Worm (Caenorhabditis elegans) whole organism, L3 larva: ENCODE measurements around the gene R11G1.2.

Experiments
- R02D3.7 ChIP-seq: fragments of 150-350 bp; optimal IDR thresholded peaks from 2 replicates; lab custom pipeline; 2014; ENCODE audit warnings: missing biosample characterization, missing genetic modification characterization
- ZK546.5 ChIP-seq: sonication (generic microtip); optimal IDR thresholded peaks from 2 replicates; lab custom pipeline; 2017; ENCODE audit warnings: missing biosample characterization, missing genetic modification characterization
- aly-2 ChIP-seq: fragments of 150-350 bp; optimal IDR thresholded peaks from 2 replicates; lab custom pipeline; 2014; ENCODE audit warnings: missing biosample characterization, missing genetic modification characterization
- ceh-16 ChIP-seq: sonication (generic microtip); optimal IDR thresholded peaks from 2 replicates; lab custom pipeline; 2017; ENCODE audit warnings: missing biosample characterization, missing genetic modification characterization
- ceh-28 ChIP-seq: fragments of 150-350 bp; optimal IDR thresholded peaks from 2 replicates; lab custom pipeline; 2014; ENCODE audit warnings: missing biosample characterization, missing genetic modification reagents, missing genetic modification characterization
- ceh-82 ChIP-seq: fragments of 150-350 bp; optimal IDR thresholded peaks from 2 replicates; lab custom pipeline; 2014; ENCODE audit warnings: missing biosample characterization, missing genetic modification characterization
- ceh-9 ChIP-seq: sonication (generic microtip); optimal IDR thresholded peaks from 2 replicates; lab custom pipeline; 2018; ENCODE audit warnings: missing biosample characterization, missing genetic modification characterization
- egl-27 ChIP-seq: sonication (generic microtip); optimal IDR thresholded peaks from 4 replicates; lab custom pipeline; 2017; ENCODE audit warnings: missing biosample characterization, missing genetic modification reagents, missing genetic modification characterization
- egl-5 ChIP-seq: fragments of 150-350 bp; optimal IDR thresholded peaks from 2 replicates; lab custom pipeline; 2017; ENCODE audit warnings: missing biosample characterization, missing genetic modification reagents, missing genetic modification characterization, inconsistent platforms
- elt-1 ChIP-seq: fragments of 150-350 bp; optimal IDR thresholded peaks from 2 replicates; lab custom pipeline; 2014; ENCODE audit warnings: missing biosample characterization, missing genetic modification characterization
- elt-2 ChIP-seq: sonication (generic microtip); optimal IDR thresholded peaks from 2 replicates; lab custom pipeline; 2016; ENCODE audit warnings: missing genetic modification reagents, mild to moderate bottlenecking, missing genetic modification characterization, missing compliant biosample characterization
- eor-1 ChIP-seq, 2 experiments: fragments of 150-350 bp; optimal IDR thresholded peaks; 2 replicates each; lab custom pipeline; 2014 to 2018; ENCODE audit warnings: missing biosample characterization in 2 of 2, missing genetic modification characterization in 2 of 2
- fkh-10 ChIP-seq: sonication (generic microtip); optimal IDR thresholded peaks from 2 replicates; lab custom pipeline; 2017; ENCODE audit warnings: missing biosample characterization, missing genetic modification reagents, missing genetic modification characterization
- fkh-2 ChIP-seq: fragments of 150-350 bp; optimal IDR thresholded peaks from 2 replicates; lab custom pipeline; 2014; ENCODE audit warnings: missing biosample characterization, missing genetic modification reagents, missing genetic modification characterization
- hmg-11 ChIP-seq: sonication (generic microtip); optimal IDR thresholded peaks from 2 replicates; lab custom pipeline; 2016; ENCODE audit warnings: missing genetic modification characterization, missing compliant biosample characterization
- jun-1 ChIP-seq: fragments of 150-350 bp; optimal IDR thresholded peaks from 2 replicates; lab custom pipeline; 2014; ENCODE audit warnings: missing biosample characterization, missing genetic modification reagents, missing genetic modification characterization
- lin-15B ChIP-seq: fragments of 150-350 bp; optimal IDR thresholded peaks from 2 replicates; lab custom pipeline; 2014; ENCODE audit warnings: missing biosample characterization, missing genetic modification characterization
- lin-39 ChIP-seq: fragments of 150-350 bp; optimal IDR thresholded peaks from 2 replicates; lab custom pipeline; 2018; ENCODE audit warnings: missing biosample characterization, missing genetic modification reagents, missing genetic modification characterization
- lsy-12 ChIP-seq: sonication (generic microtip); optimal IDR thresholded peaks from 2 replicates; lab custom pipeline; 2016; ENCODE audit warnings: mild to moderate bottlenecking, missing genetic modification characterization, missing compliant biosample characterization
- mdl-1 ChIP-seq: fragments of 150-350 bp; optimal IDR thresholded peaks from 2 replicates; lab custom pipeline; 2014; ENCODE audit warnings: missing biosample characterization, missing genetic modification characterization
- mml-1 ChIP-seq: fragments of 150-350 bp; sonication (generic microtip); optimal IDR thresholded peaks from 3 replicates; lab custom pipeline; 2014; ENCODE audit warnings: missing biosample characterization, missing genetic modification characterization
- nfya-1 ChIP-seq: sonication (generic microtip); optimal IDR thresholded peaks from 2 replicates; lab custom pipeline; 2017; ENCODE audit warnings: missing genetic modification characterization, mild to moderate bottlenecking, missing compliant biosample characterization, antibody characterized with exemption, moderate library complexity; ENCODE audit not compliant: insufficient read depth
- nhr-12 ChIP-seq: fragments of 150-350 bp; optimal IDR thresholded peaks from 2 replicates; lab custom pipeline; 2014; ENCODE audit warnings: missing biosample characterization, missing genetic modification characterization
- nhr-23 ChIP-seq: fragments of 150-350 bp; optimal IDR thresholded peaks from 2 replicates; lab custom pipeline; 2014; ENCODE audit warnings: missing biosample characterization, missing genetic modification reagents, missing genetic modification characterization
- nhr-237 ChIP-seq: fragments of 150-350 bp; optimal IDR thresholded peaks from 2 replicates; lab custom pipeline; 2014; ENCODE audit warnings: missing biosample characterization, missing genetic modification characterization
- nhr-25 ChIP-seq: sonication (generic microtip); optimal IDR thresholded peaks from 2 replicates; lab custom pipeline; 2017; ENCODE audit warnings: missing biosample characterization, missing genetic modification characterization
- nhr-43 ChIP-seq: sonication (generic microtip); optimal IDR thresholded peaks from 2 replicates; lab custom pipeline; 2016; ENCODE audit warnings: mild to moderate bottlenecking, missing genetic modification characterization, missing compliant biosample characterization; ENCODE audit not compliant: poor library complexity, severe bottlenecking
- nhr-67 ChIP-seq: fragments of 150-350 bp; optimal IDR thresholded peaks from 2 replicates; lab custom pipeline; 2014; ENCODE audit warnings: missing biosample characterization, missing genetic modification characterization
- nhr-77 ChIP-seq: fragments of 150-350 bp; optimal IDR thresholded peaks from 2 replicates; lab custom pipeline; 2014; ENCODE audit warnings: missing biosample characterization, missing genetic modification characterization
- pha-4 ChIP-seq: fragments of 150-350 bp; optimal IDR thresholded peaks from 2 replicates; lab custom pipeline; 2014; ENCODE audit warnings: missing biosample characterization, missing genetic modification reagents, missing genetic modification characterization
- pqm-1 ChIP-seq: fragments of 150-350 bp; optimal IDR thresholded peaks from 2 replicates; lab custom pipeline; 2017; ENCODE audit warnings: missing biosample characterization, missing genetic modification characterization, inconsistent platforms
- sea-2 ChIP-seq: fragments of 150-350 bp; sonication (generic microtip); optimal IDR thresholded peaks from 4 replicates; lab custom pipeline; 2014; ENCODE audit warnings: missing biosample characterization, missing genetic modification reagents, missing genetic modification characterization
- skn-1 ChIP-seq: fragments of 150-350 bp; optimal IDR thresholded peaks from 2 replicates; lab custom pipeline; 2014; ENCODE audit warnings: missing biosample characterization, missing genetic modification characterization
- snpc-4 ChIP-seq: fragments of 150-350 bp; optimal IDR thresholded peaks from 2 replicates; lab custom pipeline; 2014; ENCODE audit warnings: missing biosample characterization, missing genetic modification characterization
- tbx-2 ChIP-seq: sonication (generic microtip); optimal IDR thresholded peaks from 2 replicates; lab custom pipeline; 2016; ENCODE audit warnings: mild to moderate bottlenecking, missing genetic modification characterization, missing compliant biosample characterization
- unc-39 ChIP-seq: sonication (generic microtip); optimal IDR thresholded peaks from 4 replicates; lab custom pipeline; 2017; ENCODE audit warnings: missing biosample characterization, missing genetic modification characterization
- unc-62 ChIP-seq: fragments of 150-350 bp; sonication (generic microtip); optimal IDR thresholded peaks from 4 replicates; lab custom pipeline; 2014; ENCODE audit warnings: missing biosample characterization, missing genetic modification reagents, missing genetic modification characterization
- ztf-11 ChIP-seq: fragments of 150-350 bp; optimal IDR thresholded peaks from 2 replicates; lab custom pipeline; 2014; ENCODE audit warnings: missing biosample characterization, missing genetic modification characterization
- ztf-4 ChIP-seq: fragments of 150-350 bp; optimal IDR thresholded peaks from 2 replicates; lab custom pipeline; 2014; ENCODE audit warnings: missing biosample characterization, missing genetic modification characterization

R11G1.2 gene

DNA sequence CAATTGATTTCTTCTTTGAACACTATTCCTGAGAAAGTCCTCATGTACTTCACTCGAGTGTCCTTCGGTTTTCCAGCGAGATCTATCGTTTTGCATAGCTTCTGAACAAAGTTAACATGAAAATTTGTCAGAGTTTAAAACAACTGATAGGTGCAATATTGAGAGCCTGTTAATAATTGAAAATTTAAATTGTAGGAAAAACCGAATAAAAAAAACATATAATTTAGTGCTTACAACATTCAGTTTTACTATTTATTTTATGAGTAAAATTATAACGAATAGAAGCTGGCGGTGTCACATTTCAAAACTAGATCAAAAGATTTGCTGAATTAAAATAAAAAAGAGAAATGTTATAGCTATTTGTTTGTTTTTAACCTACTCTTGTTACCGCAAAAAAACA is 42.7 kb downstream of the R11G1.2 start, which contains the start of gene C02F12.8:
TSS of gene C02F12.8 (minus strand) at position 101 of the 400 bp plus-strand sequence.
- TF ChIP-seq ceh-9 (tag; lab: Kevin White, UChicago) (no peak), nhr-23 (tag; lab: Kevin White, UChicago) (no peak), ceh-28 (tag; lab: Kevin White, UChicago) (no peak), fkh-2 (tag; lab: Kevin White, UChicago) (no peak), nhr-237 (tag; lab: Kevin White, UChicago) (no peak), nhr-67 (tag; lab: Kevin White, UChicago) (no peak), elt-1 (tag; lab: Kevin White, UChicago) (no peak), ztf-11 (tag; lab: Kevin White, UChicago) (no peak), tbx-2 (tag; lab: Kevin White, UChicago) (no peak), elt-2 (tag; lab: Kevin White, UChicago) (no peak), snpc-4 (tag; lab: Kevin White, UChicago) (no peak), nhr-77 (tag; lab: Kevin White, UChicago) (no peak), lin-15B (tag; lab: Kevin White, UChicago) (no peak), sea-2 (no peak), hmg-11 (tag; lab: Kevin White, UChicago) (no peak), lsy-12 (tag; lab: Kevin White, UChicago) (no peak), ZK546.5 (no peak), eor-1 (tag; optimal IDR thresholded peaks at IDR 0.05; lab: Kevin White, UChicago) (no peak), lin-39 (tag; lab: Kevin White, UChicago) (no peak), aly-2 (tag; lab: Kevin White, UChicago) (no peak)

DNA sequence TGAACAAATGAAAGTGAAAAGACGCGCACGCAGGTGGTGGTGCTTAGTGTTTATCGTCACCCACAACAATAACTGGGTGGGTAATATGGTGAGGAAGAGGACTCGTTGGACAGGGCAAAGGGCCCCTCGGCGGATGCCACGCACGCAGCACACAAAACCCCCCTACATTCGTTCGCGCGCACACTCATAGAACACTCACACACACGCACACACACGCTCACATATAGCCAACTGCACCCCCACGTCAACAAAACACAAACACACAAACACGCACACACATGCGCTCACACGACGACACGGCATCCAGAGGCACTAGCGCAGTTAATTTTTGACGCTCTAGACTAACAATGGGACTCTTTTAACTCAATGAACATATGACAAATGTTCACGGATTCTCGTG is 43.8 kb downstream of the R11G1.2 start:
- TF ChIP-seq nhr-237 (tag; lab: Kevin White, UChicago) (no peak), lin-39 (tag; lab: Kevin White, UChicago) (peak; percentile 85), ceh-28 (tag; lab: Kevin White, UChicago) (no peak), egl-27 (tag; lab: Kevin White, UChicago) (peak; percentile 16), nhr-77 (tag; lab: Kevin White, UChicago) (no peak), hmg-11 (tag; lab: Kevin White, UChicago) (peak; percentile 74), sea-2 (no peak), mml-1 (tag; lab: Kevin White, UChicago) (no peak), elt-1 (tag; lab: Kevin White, UChicago) (no peak), egl-5 (peak; percentile 75), nhr-12 (tag; lab: Kevin White, UChicago) (no peak), mdl-1 (tag; lab: Kevin White, UChicago) (no peak), snpc-4 (tag; lab: Kevin White, UChicago) (no peak), pha-4 (tag; lab: Kevin White, UChicago) (no peak), nhr-43 (tag; lab: Kevin White, UChicago) (no peak), R02D3.7 (tag; lab: Kevin White, UChicago) (no peak), fkh-10 (GFP tag; lab: Kevin White, UChicago) (no peak), aly-2 (tag; lab: Kevin White, UChicago) (no peak), nfya-1 (tag; lab: Kevin White, UChicago) (peak; percentile 76), lsy-12 (tag; lab: Kevin White, UChicago) (peak; percentile 40), ceh-82 (no peak), unc-62 (GFP tag; lab: Kevin White, UChicago) (no peak), pqm-1 (tag; lab: Kevin White, UChicago) (no peak), elt-2 (tag; lab: Kevin White, UChicago) (no peak), skn-1 (tag; lab: Kevin White, UChicago) (no peak), nhr-67 (tag; lab: Kevin White, UChicago) (no peak), nhr-25 (no peak), ztf-11 (tag; lab: Kevin White, UChicago) (no peak), jun-1 (tag; lab: Kevin White, UChicago) (no peak), ceh-16 (no peak), ztf-4 (no peak), unc-39 (tag; lab: Kevin White, UChicago) (no peak)

ce11 chrX:3695826-3696225 is 45.4 kb downstream of the R11G1.2 start:
- TF ChIP-seq ztf-11 (tag; lab: Kevin White, UChicago) (no peak), mml-1 (tag; lab: Kevin White, UChicago) (no peak), ceh-9 (tag; lab: Kevin White, UChicago) (no peak), hmg-11 (tag; lab: Kevin White, UChicago) (peak; percentile 13), R02D3.7 (tag; lab: Kevin White, UChicago) (no peak)
